Worm (Caenorhabditis elegans) whole organism, mixed stage, embryonic: Measurements from ENCODE around the gene srd-2.

Experiments used
- bed-3 ChIP-seq: fragments of 200-800 bp; sonication (Bioruptor generic); optimal IDR thresholded peaks from 3 replicates; lab custom pipeline; 2018; ENCODE audit warnings: mild to moderate bottlenecking, missing genetic modification characterization, moderate library complexity, missing compliant biosample characterization
- blmp-1 ChIP-seq: fragments of 150-350 bp; optimal IDR thresholded peaks from 2 replicates; lab custom pipeline; 2014; ENCODE audit warnings: missing biosample characterization, missing genetic modification characterization
- ceh-39 ChIP-seq: fragments of 150-350 bp; optimal IDR thresholded peaks from 2 replicates; lab custom pipeline; 2014; ENCODE audit warnings: missing biosample characterization, missing genetic modification characterization
- ceh-43 ChIP-seq: fragments of 200-800 bp; sonication (Bioruptor generic); optimal IDR thresholded peaks from 2 replicates; lab custom pipeline; 2018; ENCODE audit warnings: mild to moderate bottlenecking, missing genetic modification characterization, moderate library complexity, missing compliant biosample characterization
- ceh-83 ChIP-seq: fragments of 200-800 bp; sonication (Bioruptor generic); optimal IDR thresholded peaks from 2 replicates; lab custom pipeline; 2018; ENCODE audit warnings: mild to moderate bottlenecking, missing genetic modification characterization, missing compliant biosample characterization
- ces-1 ChIP-seq: fragments of 150-350 bp; optimal IDR thresholded peaks from 2 replicates; lab custom pipeline; 2014; ENCODE audit warnings: missing biosample characterization, missing genetic modification reagents, missing genetic modification characterization
- cnd-1 ChIP-seq: fragments of 200-800 bp; sonication (Bioruptor generic); optimal IDR thresholded peaks from 2 replicates; lab custom pipeline; 2018; ENCODE audit warnings: mild to moderate bottlenecking, missing genetic modification characterization, missing compliant biosample characterization
- drap-1 ChIP-seq: fragments of 200-800 bp; sonication (Bioruptor generic); optimal IDR thresholded peaks from 3 replicates; lab custom pipeline; 2018; ENCODE audit warnings: mild to moderate bottlenecking, missing genetic modification characterization, missing compliant biosample characterization
- elt-1 ChIP-seq: sonication (generic microtip); optimal IDR thresholded peaks from 2 replicates; lab custom pipeline; 2017; ENCODE audit warnings: missing genetic modification characterization, mild to moderate bottlenecking, missing compliant biosample characterization, antibody characterized with exemption, moderate library complexity, borderline replicate concordance; ENCODE audit not compliant: insufficient read depth
- flh-1 ChIP-seq: fragments of 200-800 bp; sonication (Bioruptor generic); optimal IDR thresholded peaks from 2 replicates; lab custom pipeline; 2018; ENCODE audit warnings: mild to moderate bottlenecking, missing genetic modification characterization, moderate library complexity, missing compliant biosample characterization
- ham-2 ChIP-seq: fragments of 200-800 bp; sonication (Bioruptor generic); optimal IDR thresholded peaks from 2 replicates; lab custom pipeline; 2018; ENCODE audit warnings: mild to moderate bottlenecking, missing genetic modification characterization, missing compliant biosample characterization
- hlh-1 ChIP-seq: fragments of 150-350 bp; optimal IDR thresholded peaks from 2 replicates; lab custom pipeline; 2014; ENCODE audit warnings: missing biosample characterization, missing genetic modification reagents, missing genetic modification characterization
- lin-13 ChIP-seq: fragments of 150-350 bp; optimal IDR thresholded peaks from 2 replicates; lab custom pipeline; 2014; ENCODE audit warnings: missing biosample characterization, missing genetic modification characterization
- lin-32 ChIP-seq: fragments of 200-800 bp; sonication (Bioruptor generic); optimal IDR thresholded peaks from 2 replicates; lab custom pipeline; 2018; ENCODE audit warnings: mild to moderate bottlenecking, missing genetic modification characterization, missing compliant biosample characterization
- lsy-2 ChIP-seq: fragments of 150-350 bp; optimal IDR thresholded peaks from 2 replicates; lab custom pipeline; 2014; ENCODE audit warnings: missing biosample characterization, missing genetic modification characterization
- mab-5 ChIP-seq: fragments of 150-350 bp; optimal IDR thresholded peaks from 2 replicates; lab custom pipeline; 2014; ENCODE audit warnings: missing biosample characterization, missing genetic modification characterization
- mep-1 ChIP-seq: fragments of 150-350 bp; optimal IDR thresholded peaks from 2 replicates; lab custom pipeline; 2017; ENCODE audit warnings: missing biosample characterization, missing genetic modification reagents, missing genetic modification characterization, inconsistent platforms
- mls-2 ChIP-seq: sonication (generic microtip); optimal IDR thresholded peaks from 2 replicates; lab custom pipeline; 2016; ENCODE audit warnings: mild to moderate bottlenecking, missing genetic modification characterization, moderate library complexity, missing compliant biosample characterization
- nhr-12 ChIP-seq: fragments of 150-350 bp; optimal IDR thresholded peaks from 2 replicates; lab custom pipeline; 2014; ENCODE audit warnings: missing biosample characterization, missing genetic modification characterization
- nhr-2 ChIP-seq: fragments of 150-350 bp; optimal IDR thresholded peaks from 2 replicates; lab custom pipeline; 2014; ENCODE audit warnings: missing biosample characterization, missing genetic modification characterization
- nhr-237 ChIP-seq: fragments of 150-350 bp; optimal IDR thresholded peaks from 2 replicates; lab custom pipeline; 2014; ENCODE audit warnings: missing biosample characterization, missing genetic modification characterization
- nhr-28 ChIP-seq: fragments of 150-350 bp; optimal IDR thresholded peaks from 2 replicates; lab custom pipeline; 2014; ENCODE audit warnings: missing biosample characterization, missing genetic modification characterization
- nhr-76 ChIP-seq: sonication (generic microtip); optimal IDR thresholded peaks from 2 replicates; lab custom pipeline; 2017; ENCODE audit warnings: missing biosample characterization, missing genetic modification characterization
- pha-4 ChIP-seq: fragments of 150-350 bp; optimal IDR thresholded peaks from 2 replicates; lab custom pipeline; 2018; ENCODE audit warnings: missing biosample characterization, missing genetic modification reagents, missing genetic modification characterization
- sem-2 ChIP-seq: fragments of 200-800 bp; sonication (Bioruptor generic); optimal IDR thresholded peaks from 2 replicates; lab custom pipeline; 2018; ENCODE audit warnings: mild to moderate bottlenecking, missing genetic modification characterization, missing compliant biosample characterization
- snpc-4 ChIP-seq: fragments of 150-350 bp; optimal IDR thresholded peaks from 2 replicates; lab custom pipeline; 2014; ENCODE audit warnings: missing biosample characterization, missing genetic modification characterization
- sptf-1 ChIP-seq: sonication (generic microtip); optimal IDR thresholded peaks from 2 replicates; lab custom pipeline; 2017; ENCODE audit warnings: mild to moderate bottlenecking, missing genetic modification characterization, moderate library complexity, missing compliant biosample characterization
- tbx-8 ChIP-seq: fragments of 200-800 bp; sonication (Bioruptor generic); optimal IDR thresholded peaks from 2 replicates; lab custom pipeline; 2018; ENCODE audit warnings: mild to moderate bottlenecking, missing genetic modification characterization, moderate library complexity, missing compliant biosample characterization
- unc-120 ChIP-seq: sonication (generic microtip); optimal IDR thresholded peaks from 2 replicates; lab custom pipeline; 2017; ENCODE audit warnings: missing genetic modification characterization, missing compliant biosample characterization; ENCODE audit not compliant: poor library complexity, severe bottlenecking
- unc-39 ChIP-seq: fragments of 150-350 bp; optimal IDR thresholded peaks from 2 replicates; lab custom pipeline; 2014; ENCODE audit warnings: missing biosample characterization, missing genetic modification characterization
- unc-62 ChIP-seq: fragments of 150-350 bp; optimal IDR thresholded peaks from 2 replicates; lab custom pipeline; 2014; ENCODE audit warnings: missing biosample characterization, missing genetic modification reagents, missing genetic modification characterization
- ztf-11 ChIP-seq: fragments of 150-350 bp; optimal IDR thresholded peaks from 2 replicates; lab custom pipeline; 2014; ENCODE audit warnings: missing biosample characterization, missing genetic modification characterization

The srd-2 gene

ce11 chrII:10167731-10168130 lies 20.0 kb downstream of the srd-2 start:
- TF ChIP-seq flh-1 (no peak), ces-1 (GFP tag; lab: Kevin White, UChicago) (peak; percentile 47)

ce11 chrII:10166365-10166764 lies 21.3 kb downstream of the srd-2 start:
- TF ChIP-seq lin-32 (GFP tag; lab: Kevin White, UChicago) (no peak), mls-2 (tag; lab: Kevin White, UChicago) (no peak), nhr-237 (tag; lab: Kevin White, UChicago) (no peak), unc-62 (GFP tag; lab: Kevin White, UChicago) (no peak), elt-1 (tag; lab: Kevin White, UChicago) (no peak), mep-1 (tag; lab: Kevin White, UChicago) (no peak), lin-13 (tag; lab: Kevin White, UChicago) (no peak), unc-39 (tag; lab: Kevin White, UChicago) (no peak), nhr-12 (tag; lab: Kevin White, UChicago) (no peak), snpc-4 (tag; lab: Kevin White, UChicago) (no peak), blmp-1 (tag; lab: Kevin White, UChicago) (no peak), ceh-39 (tag; lab: Kevin White, UChicago) (no peak), ham-2 (GFP tag; lab: Kevin White, UChicago) (no peak), sem-2 (GFP tag; lab: Kevin White, UChicago) (no peak), sptf-1 (tag; lab: Kevin White, UChicago) (no peak), ceh-83 (GFP tag; lab: Kevin White, UChicago) (no peak), nhr-28 (tag; lab: Kevin White, UChicago) (no peak), lsy-2 (no peak), nhr-76 (tag; lab: Kevin White, UChicago) (no peak)

ce11 chrII:10164137-10164536 lies 23.6 kb downstream of the srd-2 start:
- TF ChIP-seq ceh-39 (tag; lab: Kevin White, UChicago) (no peak), ham-2 (GFP tag; lab: Kevin White, UChicago) (no peak), sem-2 (GFP tag; lab: Kevin White, UChicago) (no peak), ztf-11 (tag; lab: Kevin White, UChicago) (no peak), ceh-43 (GFP tag; lab: Kevin White, UChicago) (no peak), hlh-1 (tag; lab: Kevin White, UChicago) (no peak), ceh-83 (GFP tag; lab: Kevin White, UChicago) (no peak), snpc-4 (tag; lab: Kevin White, UChicago) (no peak), pha-4 (tag; lab: Kevin White, UChicago) (no peak), lsy-2 (no peak)
- TF ChIP-seq, all 35 proteins: peak for 0

ce11 chrII:10162785-10163184 lies 24.9 kb downstream of the srd-2 start:
- TF ChIP-seq pha-4 (tag; lab: Kevin White, UChicago) (no peak), ceh-39 (tag; lab: Kevin White, UChicago) (no peak), nhr-28 (tag; lab: Kevin White, UChicago) (no peak), nhr-76 (tag; lab: Kevin White, UChicago) (no peak), nhr-2 (no peak), tbx-8 (GFP tag; lab: Kevin White, UChicago) (no peak), cnd-1 (no peak), snpc-4 (tag; lab: Kevin White, UChicago) (no peak), ces-1 (GFP tag; lab: Kevin White, UChicago) (no peak), mls-2 (tag; lab: Kevin White, UChicago) (no peak), unc-120 (tag; lab: Kevin White, UChicago) (no peak), ceh-43 (GFP tag; lab: Kevin White, UChicago) (no peak), ham-2 (GFP tag; lab: Kevin White, UChicago) (no peak), mab-5 (tag; lab: Kevin White, UChicago) (no peak), unc-39 (tag; lab: Kevin White, UChicago) (no peak), lin-13 (tag; lab: Kevin White, UChicago) (no peak), lsy-2 (no peak), bed-3 (GFP tag; lab: Kevin White, UChicago) (no peak), drap-1 (no peak)
